Worm (Caenorhabditis elegans) whole organism, mixed stage, embryonic: ENCODE measurements around the gene nsy-7.
"Not testable (repeated sequence)": the region's sequence is repeated elsewhere in the genome, so short reads cannot be mapped to it uniquely, and the experiment has no call there.

ENCODE experiments used
- M03D4.4 ChIP-seq: sonication (generic microtip); optimal IDR thresholded peaks from 2 replicates; lab custom pipeline; 2017; ENCODE audit warnings: mild to moderate bottlenecking, missing genetic modification characterization, missing compliant biosample characterization
- blmp-1 ChIP-seq: fragments of 150-350 bp; optimal IDR thresholded peaks from 2 replicates; lab custom pipeline; 2014; ENCODE audit warnings: missing biosample characterization, missing genetic modification characterization
- ceh-43 ChIP-seq: fragments of 200-800 bp; sonication (Bioruptor generic); optimal IDR thresholded peaks from 2 replicates; lab custom pipeline; 2018; ENCODE audit warnings: mild to moderate bottlenecking, missing genetic modification characterization, moderate library complexity, missing compliant biosample characterization
- ceh-83 ChIP-seq: fragments of 200-800 bp; sonication (Bioruptor generic); optimal IDR thresholded peaks from 2 replicates; lab custom pipeline; 2018; ENCODE audit warnings: mild to moderate bottlenecking, missing genetic modification characterization, missing compliant biosample characterization
- ces-1 ChIP-seq: fragments of 150-350 bp; optimal IDR thresholded peaks from 2 replicates; lab custom pipeline; 2014; ENCODE audit warnings: missing biosample characterization, missing genetic modification reagents, missing genetic modification characterization
- cnd-1 ChIP-seq: fragments of 200-800 bp; sonication (Bioruptor generic); optimal IDR thresholded peaks from 2 replicates; lab custom pipeline; 2018; ENCODE audit warnings: mild to moderate bottlenecking, missing genetic modification characterization, missing compliant biosample characterization
- drap-1 ChIP-seq: fragments of 200-800 bp; sonication (Bioruptor generic); optimal IDR thresholded peaks from 3 replicates; lab custom pipeline; 2018; ENCODE audit warnings: mild to moderate bottlenecking, missing genetic modification characterization, missing compliant biosample characterization
- elt-1 ChIP-seq: sonication (generic microtip); optimal IDR thresholded peaks from 2 replicates; lab custom pipeline; 2017; ENCODE audit warnings: missing genetic modification characterization, mild to moderate bottlenecking, missing compliant biosample characterization, antibody characterized with exemption, moderate library complexity, borderline replicate concordance; ENCODE audit not compliant: insufficient read depth
- elt-3 ChIP-seq: fragments of 150-350 bp; optimal IDR thresholded peaks from 2 replicates; lab custom pipeline; 2014; ENCODE audit warnings: missing biosample characterization, missing genetic modification characterization
- flh-1 ChIP-seq: fragments of 200-800 bp; sonication (Bioruptor generic); optimal IDR thresholded peaks from 2 replicates; lab custom pipeline; 2018; ENCODE audit warnings: mild to moderate bottlenecking, missing genetic modification characterization, moderate library complexity, missing compliant biosample characterization
- ham-2 ChIP-seq: fragments of 200-800 bp; sonication (Bioruptor generic); optimal IDR thresholded peaks from 2 replicates; lab custom pipeline; 2018; ENCODE audit warnings: mild to moderate bottlenecking, missing genetic modification characterization, missing compliant biosample characterization
- hlh-1 ChIP-seq: fragments of 150-350 bp; optimal IDR thresholded peaks from 2 replicates; lab custom pipeline; 2014; ENCODE audit warnings: missing biosample characterization, missing genetic modification reagents, missing genetic modification characterization
- lin-13 ChIP-seq: fragments of 150-350 bp; optimal IDR thresholded peaks from 2 replicates; lab custom pipeline; 2014; ENCODE audit warnings: missing biosample characterization, missing genetic modification characterization
- lin-32 ChIP-seq: fragments of 200-800 bp; sonication (Bioruptor generic); optimal IDR thresholded peaks from 2 replicates; lab custom pipeline; 2018; ENCODE audit warnings: mild to moderate bottlenecking, missing genetic modification characterization, missing compliant biosample characterization
- mab-5 ChIP-seq: fragments of 150-350 bp; optimal IDR thresholded peaks from 2 replicates; lab custom pipeline; 2014; ENCODE audit warnings: missing biosample characterization, missing genetic modification characterization
- mep-1 ChIP-seq: fragments of 150-350 bp; optimal IDR thresholded peaks from 2 replicates; lab custom pipeline; 2017; ENCODE audit warnings: missing biosample characterization, missing genetic modification reagents, missing genetic modification characterization, inconsistent platforms
- mls-2 ChIP-seq: sonication (generic microtip); optimal IDR thresholded peaks from 2 replicates; lab custom pipeline; 2016; ENCODE audit warnings: mild to moderate bottlenecking, missing genetic modification characterization, moderate library complexity, missing compliant biosample characterization
- nhr-12 ChIP-seq: fragments of 150-350 bp; optimal IDR thresholded peaks from 2 replicates; lab custom pipeline; 2014; ENCODE audit warnings: missing biosample characterization, missing genetic modification characterization
- nhr-2 ChIP-seq: fragments of 150-350 bp; optimal IDR thresholded peaks from 2 replicates; lab custom pipeline; 2014; ENCODE audit warnings: missing biosample characterization, missing genetic modification characterization
- nhr-237 ChIP-seq: fragments of 150-350 bp; optimal IDR thresholded peaks from 2 replicates; lab custom pipeline; 2014; ENCODE audit warnings: missing biosample characterization, missing genetic modification characterization
- nhr-76 ChIP-seq: sonication (generic microtip); optimal IDR thresholded peaks from 2 replicates; lab custom pipeline; 2017; ENCODE audit warnings: missing biosample characterization, missing genetic modification characterization
- pha-4 ChIP-seq: fragments of 150-350 bp; optimal IDR thresholded peaks from 2 replicates; lab custom pipeline; 2018; ENCODE audit warnings: missing biosample characterization, missing genetic modification reagents, missing genetic modification characterization
- sem-2 ChIP-seq: fragments of 200-800 bp; sonication (Bioruptor generic); optimal IDR thresholded peaks from 2 replicates; lab custom pipeline; 2018; ENCODE audit warnings: mild to moderate bottlenecking, missing genetic modification characterization, missing compliant biosample characterization
- snpc-4 ChIP-seq: fragments of 150-350 bp; optimal IDR thresholded peaks from 2 replicates; lab custom pipeline; 2014; ENCODE audit warnings: missing biosample characterization, missing genetic modification characterization
- sptf-1 ChIP-seq: sonication (generic microtip); optimal IDR thresholded peaks from 2 replicates; lab custom pipeline; 2017; ENCODE audit warnings: mild to moderate bottlenecking, missing genetic modification characterization, moderate library complexity, missing compliant biosample characterization
- unc-120 ChIP-seq: sonication (generic microtip); optimal IDR thresholded peaks from 2 replicates; lab custom pipeline; 2017; ENCODE audit warnings: missing genetic modification characterization, missing compliant biosample characterization; ENCODE audit not compliant: poor library complexity, severe bottlenecking
- unc-39 ChIP-seq: fragments of 150-350 bp; optimal IDR thresholded peaks from 2 replicates; lab custom pipeline; 2014; ENCODE audit warnings: missing biosample characterization, missing genetic modification characterization
- unc-62 ChIP-seq: fragments of 150-350 bp; optimal IDR thresholded peaks from 2 replicates; lab custom pipeline; 2014; ENCODE audit warnings: missing biosample characterization, missing genetic modification reagents, missing genetic modification characterization
- zip-8 ChIP-seq: fragments of 150-350 bp; optimal IDR thresholded peaks from 2 replicates; lab custom pipeline; 2014; ENCODE audit warnings: missing biosample characterization, missing genetic modification characterization
- ztf-11 ChIP-seq: fragments of 150-350 bp; optimal IDR thresholded peaks from 2 replicates; lab custom pipeline; 2014; ENCODE audit warnings: missing biosample characterization, missing genetic modification characterization

nsy-7 gene

DNA sequence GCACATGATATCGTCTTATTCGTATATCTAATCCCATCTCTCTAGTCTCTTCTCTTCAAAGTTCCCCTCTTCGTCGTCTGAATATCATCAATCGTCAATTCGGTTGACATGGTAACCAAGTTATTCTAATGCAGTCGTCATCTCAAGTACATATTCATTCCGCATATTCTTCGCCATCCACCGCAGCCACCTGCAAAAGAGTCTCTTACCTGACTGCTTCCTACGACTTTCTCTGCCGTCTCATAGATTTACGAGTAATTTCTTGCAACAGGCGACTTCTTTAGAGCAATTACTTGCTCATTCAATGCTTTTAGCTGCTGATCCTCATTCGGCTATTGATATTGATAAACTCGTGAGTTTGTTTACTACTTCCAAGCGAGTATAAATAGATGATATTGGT is 41.0 kb upstream of the nsy-7 start:
- TF ChIP-seq mls-2 (no peak), lin-32 (GFP tag; lab: Kevin White, UChicago) (no peak), ces-1 (no peak), ztf-11 (no peak), elt-1 (tag; lab: Kevin White, UChicago) (no peak), nhr-2 (tag; lab: Kevin White, UChicago) (no peak), ceh-83 (GFP tag; lab: Kevin White, UChicago) (no peak), mep-1 (tag; lab: Kevin White, UChicago) (no peak), drap-1 (GFP tag; lab: Kevin White, UChicago) (no peak), pha-4 (no peak), sptf-1 (tag; lab: Kevin White, UChicago) (no peak), ceh-43 (GFP tag; lab: Kevin White, UChicago) (no peak), lin-13 (tag; lab: Kevin White, UChicago) (no peak), elt-3 (no peak), ham-2 (GFP tag; lab: Kevin White, UChicago) (no peak)

DNA sequence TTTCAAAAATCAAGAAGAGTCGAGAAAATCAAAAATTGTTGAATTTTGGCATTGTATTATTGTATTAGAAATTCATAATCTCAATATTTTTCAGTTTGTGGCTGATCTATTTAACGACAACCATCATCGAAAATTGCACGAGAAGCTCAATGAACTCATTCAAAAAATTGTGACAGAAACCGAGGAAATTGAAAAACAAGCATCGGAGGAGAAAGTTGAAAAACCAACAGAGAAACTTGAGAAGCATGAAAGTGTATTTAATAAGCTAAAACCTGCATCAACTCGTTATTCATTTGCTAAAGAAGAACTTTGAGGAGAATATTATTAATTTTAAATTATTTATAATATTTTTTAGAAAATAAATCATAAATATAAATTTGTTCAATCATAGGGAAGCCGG is 40.5 kb upstream of the nsy-7 start, which contains the start of gene ceph-41:
Gene ceph-41 (plus strand): TSS at position 301 of the 400 bp plus-strand sequence.
- no peak for TF ChIP-seq M03D4.4 (tag; lab: Kevin White, UChicago)

ce11 chrIV:8122349-8122748 is 35.9 kb upstream of the nsy-7 start, which contains the start of gene erp-44.3:
TSS of gene erp-44.3 (plus strand) at chrIV:8122649.
- not testable (repeated sequence) for TF ChIP-seq ces-1; snpc-4 (tag; lab: Kevin White, UChicago); mep-1 (tag; lab: Kevin White, UChicago)
- TF ChIP-seq, all 35 proteins: peak for 0; not testable (repeated sequence) for 35

DNA sequence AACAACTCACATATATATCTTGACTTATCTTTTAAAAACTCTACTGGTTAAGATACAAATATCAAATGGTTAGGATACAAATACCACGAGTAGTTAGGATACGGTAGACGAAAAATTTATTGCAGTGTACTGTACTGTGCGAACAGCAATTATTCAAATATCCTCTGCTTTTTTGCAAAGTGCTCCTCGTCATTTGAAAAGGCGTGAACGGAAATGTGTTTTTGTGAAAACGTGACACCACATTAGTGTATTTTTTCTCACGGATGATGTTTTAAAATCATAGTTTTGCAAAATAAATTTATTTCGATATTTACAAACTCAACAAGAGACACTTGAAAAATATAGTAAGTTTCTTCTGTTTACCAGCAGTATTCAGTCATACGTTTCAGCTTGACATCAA is 32.3 kb upstream of the nsy-7 start, which contains the start of gene F42G8.8:
Gene F42G8.8 (plus strand): TSS at position 301 of the 400 bp plus-strand sequence.
- no peak for TF ChIP-seq ztf-11
- TF ChIP-seq unc-39 = no peak
- no peak for TF ChIP-seq M03D4.4 (tag; lab: Kevin White, UChicago)
- no peak for TF ChIP-seq mab-5 (tag; lab: Kevin White, UChicago)
- TF ChIP-seq unc-62 (GFP tag; lab: Kevin White, UChicago) = no peak
- no peak for TF ChIP-seq hlh-1 (tag; lab: Kevin White, UChicago)
- no peak for TF ChIP-seq pha-4
- TF ChIP-seq cnd-1 (tag; lab: Kevin White, UChicago) = no peak
- no peak for TF ChIP-seq blmp-1 (tag; lab: Kevin White, UChicago)
- no peak for TF ChIP-seq nhr-76 (tag; lab: Kevin White, UChicago)
- no peak for TF ChIP-seq elt-3
- no peak for TF ChIP-seq lin-32 (GFP tag; lab: Kevin White, UChicago)
- TF ChIP-seq nhr-12 (tag; lab: Kevin White, UChicago) = no peak
- no peak for TF ChIP-seq nhr-2 (tag; lab: Kevin White, UChicago)
- TF ChIP-seq snpc-4 (tag; lab: Kevin White, UChicago) = no peak
- TF ChIP-seq unc-120 (tag; lab: Kevin White, UChicago) = no peak
- TF ChIP-seq zip-8 (tag; lab: Kevin White, UChicago) = no peak
- TF ChIP-seq mls-2 = no peak
- no peak for TF ChIP-seq sem-2 (GFP tag; lab: Kevin White, UChicago)

ce11 chrIV:8115462-8115861 is 29.0 kb upstream of the nsy-7 start, which contains the start of gene irld-8:
TSS of gene irld-8 (plus strand) at chrIV:8115762.
- TF ChIP-seq lin-13 (tag; lab: Kevin White, UChicago) (no peak), nhr-237 (tag; lab: Kevin White, UChicago) (no peak), ceh-43 (GFP tag; lab: Kevin White, UChicago) (no peak), flh-1 (GFP tag; lab: Kevin White, UChicago) (no peak), snpc-4 (tag; lab: Kevin White, UChicago) (no peak), ces-1 (no peak), unc-39 (no peak), nhr-12 (tag; lab: Kevin White, UChicago) (no peak), ztf-11 (no peak), mab-5 (tag; lab: Kevin White, UChicago) (no peak)
